Fruit fly (Drosophila melanogaster) whole organism, embryonic: ENCODE measurements around the gene mRpL28.

Experiments used
- ATbp ChIP-seq: fragments of 200-800 bp; sonication (Bioruptor generic); optimal IDR thresholded peaks from 2 replicates; lab custom pipeline; 2017; ENCODE audit warnings: missing biosample characterization, mild to moderate bottlenecking, missing genetic modification characterization, missing genetic modification reagents
- C15 ChIP-seq: fragments of 200-800 bp; sonication (Bioruptor generic); IDR thresholded peaks from 3 replicates; pipeline ENCODE4 v1.3.6; 2022; ENCODE audit warnings: missing biosample characterization, missing genetic modification characterization
- CG10959 ChIP-seq: fragments of 200-800 bp; sonication (Bioruptor generic); IDR thresholded peaks from 2 replicates; pipeline ENCODE4 v1.3.6; 2022; ENCODE audit warnings: missing biosample characterization, missing genetic modification characterization
- CG13894 ChIP-seq: fragments of 200-800 bp; sonication (Bioruptor generic); optimal IDR thresholded peaks from 3 replicates; lab custom pipeline; 2018; ENCODE audit warnings: missing biosample characterization, mild to moderate bottlenecking, missing genetic modification characterization, moderate library complexity
- CG17612 ChIP-seq: fragments of 200-800 bp; sonication (Bioruptor generic); IDR thresholded peaks from 2 replicates; pipeline ENCODE4 v1.3.6; 2022; ENCODE audit warnings: missing biosample characterization, missing genetic modification characterization
- CG17802 ChIP-seq: fragments of 200-800 bp; sonication (Bioruptor generic); optimal IDR thresholded peaks from 2 replicates; lab custom pipeline; 2018; ENCODE audit warnings: missing biosample characterization, mild to moderate bottlenecking, missing genetic modification characterization, moderate library complexity
- CG18764 ChIP-seq: fragments of 200-800 bp; sonication (Bioruptor generic); optimal IDR thresholded peaks from 3 replicates; lab custom pipeline; 2016; ENCODE audit warnings: missing biosample characterization, missing genetic modification characterization
- CG2129 ChIP-seq: fragments of 200-800 bp; sonication (Bioruptor generic); IDR thresholded peaks from 2 replicates; pipeline ENCODE4 v1.3.6; 2022; ENCODE audit warnings: missing biosample characterization, missing genetic modification characterization; ENCODE audit not compliant: partially characterized antibody
- CG2889 ChIP-seq: fragments of 200-800 bp; sonication (Bioruptor generic); IDR thresholded peaks from 3 replicates; pipeline ENCODE4 v1.3.6; 2022; ENCODE audit warnings: missing biosample characterization, missing genetic modification characterization
- CG32767 ChIP-seq: fragments of 200-800 bp; sonication (Bioruptor generic); IDR thresholded peaks from 2 replicates; pipeline ENCODE4 v1.3.6; 2022; ENCODE audit warnings: missing biosample characterization, missing genetic modification characterization
- CG3726 ChIP-seq: fragments of 200-800 bp; sonication (Bioruptor generic); IDR thresholded peaks from 3 replicates; pipeline ENCODE4, ENCODE4 v1.3.6; 2022; ENCODE audit warnings: missing biosample characterization, missing genetic modification characterization
- CG4424 ChIP-seq: fragments of 200-800 bp; sonication (Bioruptor generic); optimal IDR thresholded peaks from 3 replicates; lab custom pipeline; 2016; ENCODE audit warnings: missing biosample characterization, missing genetic modification characterization
- CG4617 ChIP-seq: fragments of 200-800 bp; sonication (Bioruptor generic); optimal IDR thresholded peaks from 3 replicates; lab custom pipeline; 2016; ENCODE audit warnings: missing biosample characterization, missing genetic modification characterization, borderline replicate concordance
- CG6175 ChIP-seq: fragments of 200-800 bp; sonication (Bioruptor generic); IDR thresholded peaks from 3 replicates; pipeline ENCODE4 v1.3.6; 2022; ENCODE audit warnings: missing biosample characterization, missing genetic modification characterization
- CG6254 ChIP-seq: fragments of 200-800 bp; sonication (Bioruptor generic); optimal IDR thresholded peaks from 3 replicates; lab custom pipeline; 2017; ENCODE audit warnings: mild to moderate bottlenecking, missing biosample characterization, missing genetic modification reagents, missing genetic modification characterization
- CG6689 ChIP-seq: fragments of 200-800 bp; sonication (Bioruptor generic); IDR thresholded peaks from 2 replicates; pipeline ENCODE4 v1.3.6; 2022; ENCODE audit warnings: missing biosample characterization, missing genetic modification characterization
- CG8290 ChIP-seq, 3 experiments: fragments of 200-800 bp; sonication (Bioruptor generic); optimal IDR thresholded peaks; 2 replicates each; lab custom pipeline; 2016 to 2019; ENCODE audit warnings: missing biosample characterization in 3 of 3, missing genetic modification characterization in 3 of 3, mild to moderate bottlenecking in 2 of 3, moderate library complexity in 1 of 3
- CTCF ChIP-seq: fragments of 200-800 bp; sonication (Bioruptor generic); optimal IDR thresholded peaks from 2 replicates; lab custom pipeline; 2017; ENCODE audit warnings: missing biosample characterization, mild to moderate bottlenecking, missing genetic modification characterization, moderate library complexity
- D19A ChIP-seq: fragments of 200-800 bp; optimal IDR thresholded peaks from 3 replicates; lab custom pipeline; 2019; ENCODE audit warnings: missing biosample characterization, mild to moderate bottlenecking, missing genetic modification characterization, moderate library complexity
- E2f1 ChIP-seq: fragments of 200-800 bp; sonication (Bioruptor generic); IDR thresholded peaks from 2 replicates; pipeline ENCODE4 v1.3.6; 2022; ENCODE audit warnings: missing biosample characterization, missing genetic modification characterization
- Fer3 ChIP-seq: fragments of 200-800 bp; sonication (Bioruptor generic); optimal IDR thresholded peaks from 2 replicates; lab custom pipeline; 2018; ENCODE audit warnings: missing biosample characterization, mild to moderate bottlenecking, missing genetic modification characterization, moderate library complexity
- Hmx ChIP-seq: fragments of 200-800 bp; sonication (Bioruptor generic); optimal IDR thresholded peaks from 2 replicates; lab custom pipeline; 2016; ENCODE audit warnings: missing biosample characterization, missing genetic modification characterization
- Jarid2 ChIP-seq: fragments of 200-800 bp; sonication (Bioruptor generic); optimal IDR thresholded peaks from 3 replicates; lab custom pipeline; 2017; ENCODE audit warnings: mild to moderate bottlenecking, missing biosample characterization, missing genetic modification reagents, missing genetic modification characterization
- Lim3 ChIP-seq: fragments of 200-800 bp; sonication (Bioruptor generic); IDR thresholded peaks from 2 replicates; pipeline ENCODE4 v1.3.6; 2022; ENCODE audit warnings: missing biosample characterization, missing genetic modification characterization
- MBD-R2 ChIP-seq: fragments of 200-800 bp; sonication (Bioruptor generic); IDR thresholded peaks from 2 replicates; pipeline ENCODE4 v1.3.6; 2022; ENCODE audit warnings: missing biosample characterization, missing genetic modification characterization
- MTF-1 ChIP-seq: fragments of 200-800 bp; sonication (Bioruptor generic); optimal IDR thresholded peaks from 2 replicates; lab custom pipeline; 2018; ENCODE audit warnings: missing biosample characterization, mild to moderate bottlenecking, missing genetic modification characterization, borderline replicate concordance
- Myb ChIP-seq: fragments of 200-800 bp; sonication (Bioruptor generic); optimal IDR thresholded peaks from 2 replicates; lab custom pipeline; 2016; ENCODE audit warnings: missing biosample characterization, missing genetic modification characterization
- Sry-δ ChIP-seq: fragments of 200-800 bp; sonication (Bioruptor generic); optimal IDR thresholded peaks from 2 replicates; lab custom pipeline; 2016; ENCODE audit warnings: missing biosample characterization, missing genetic modification characterization
- Stat92E ChIP-seq, 3 experiments: fragments of >200 bp in 2 of 3; fragments of 200-800 bp in 1 of 3; sonication (Bioruptor generic) in 1 of 3; optimal IDR thresholded peaks; 2 replicates each; lab custom pipeline; 2017 to 2019; ENCODE audit warnings: missing biosample characterization in 3 of 3, missing genetic modification characterization in 3 of 3, mild to moderate bottlenecking in 1 of 3, moderate library complexity in 1 of 3
- ac ChIP-seq: fragments of 200-800 bp; sonication (Bioruptor generic); optimal IDR thresholded peaks from 3 replicates; lab custom pipeline; 2017; ENCODE audit warnings: missing biosample characterization, mild to moderate bottlenecking, missing genetic modification characterization
- aop ChIP-seq: fragments of 200-800 bp; sonication (Bioruptor generic); IDR thresholded peaks from 2 replicates; pipeline ENCODE4 v1.3.6; 2022; ENCODE audit warnings: missing biosample characterization, missing genetic modification characterization
- ap ChIP-seq: fragments of 200-800 bp; sonication (Bioruptor generic); IDR thresholded peaks from 2 replicates; pipeline ENCODE4 v1.3.6; 2022; ENCODE audit warnings: missing biosample characterization, missing genetic modification characterization
- bbx ChIP-seq: fragments of 200-800 bp; sonication (Bioruptor generic); IDR thresholded peaks from 2 replicates; pipeline ENCODE4 v1.3.6; 2022; ENCODE audit warnings: missing biosample characterization, missing genetic modification characterization; ENCODE audit not compliant: partially characterized antibody
- dimm ChIP-seq: fragments of 200-800 bp; sonication (Bioruptor generic); IDR thresholded peaks from 2 replicates; pipeline ENCODE4 v1.3.6; 2022; ENCODE audit warnings: missing biosample characterization, missing genetic modification characterization
- ems ChIP-seq: fragments of 200-800 bp; sonication (Bioruptor generic); optimal IDR thresholded peaks from 3 replicates; lab custom pipeline; 2016; ENCODE audit warnings: missing biosample characterization, missing genetic modification characterization
- gsb ChIP-seq: fragments of 200-800 bp; sonication (Bioruptor generic); IDR thresholded peaks from 2 replicates; pipeline ENCODE4 v1.3.6; 2022; ENCODE audit warnings: missing biosample characterization, missing genetic modification characterization
- inv ChIP-seq: fragments of 200-800 bp; sonication (Bioruptor generic); IDR thresholded peaks from 2 replicates; pipeline ENCODE4 v1.3.6; 2022; ENCODE audit warnings: missing biosample characterization, missing genetic modification characterization; ENCODE audit not compliant: partially characterized antibody
- lmd ChIP-seq: fragments of 200-800 bp; sonication (Bioruptor generic); IDR thresholded peaks from 2 replicates; pipeline ENCODE4 v1.3.6; 2022; ENCODE audit warnings: missing biosample characterization, missing genetic modification characterization
- otp ChIP-seq: fragments of 200-800 bp; sonication (Bioruptor generic); IDR thresholded peaks from 3 replicates; pipeline ENCODE4, ENCODE4 v1.3.6; 2022; ENCODE audit warnings: missing biosample characterization, missing genetic modification characterization
- pita ChIP-seq: fragments of 200-800 bp; sonication (Bioruptor generic); optimal IDR thresholded peaks from 2 replicates; lab custom pipeline; 2017; ENCODE audit warnings: missing biosample characterization, mild to moderate bottlenecking, missing genetic modification characterization
- schlank ChIP-seq: fragments of 200-800 bp; sonication (Bioruptor generic); optimal IDR thresholded peaks from 2 replicates; lab custom pipeline; 2018; ENCODE audit warnings: missing biosample characterization, mild to moderate bottlenecking, missing genetic modification characterization
- sens-2 ChIP-seq: fragments of 200-800 bp; sonication (Bioruptor generic); IDR thresholded peaks from 2 replicates; pipeline ENCODE4 v1.3.6; 2022; ENCODE audit warnings: missing biosample characterization, missing genetic modification characterization
- seq ChIP-seq: fragments of 200-800 bp; sonication (Bioruptor generic); IDR thresholded peaks from 2 replicates; pipeline ENCODE4 v1.3.6; 2022; ENCODE audit warnings: missing biosample characterization, missing genetic modification characterization
- shn ChIP-seq: fragments of 200-800 bp; sonication (Bioruptor generic); optimal IDR thresholded peaks from 3 replicates; lab custom pipeline; 2016; ENCODE audit warnings: missing biosample characterization, missing genetic modification characterization
- sr ChIP-seq: fragments of 200-800 bp; sonication (Bioruptor generic); IDR thresholded peaks from 3 replicates; pipeline ENCODE4 v1.3.6; 2022; ENCODE audit warnings: missing biosample characterization, missing genetic modification characterization
- tap ChIP-seq: fragments of 200-800 bp; optimal IDR thresholded peaks from 3 replicates; lab custom pipeline; 2019; ENCODE audit warnings: missing biosample characterization, mild to moderate bottlenecking, missing genetic modification characterization, moderate library complexity
- wdn ChIP-seq: fragments of 200-800 bp; sonication (Bioruptor generic); IDR thresholded peaks from 2 replicates; pipeline ENCODE4 v1.3.6; 2022; ENCODE audit warnings: missing biosample characterization, missing genetic modification characterization
- wek ChIP-seq: fragments of 200-800 bp; sonication (Bioruptor generic); optimal IDR thresholded peaks from 3 replicates; lab custom pipeline; 2018; ENCODE audit warnings: missing biosample characterization, mild to moderate bottlenecking, missing genetic modification characterization, moderate library complexity
- yki ChIP-seq: fragments of >200 bp; optimal IDR thresholded peaks from 3 replicates; lab custom pipeline; 2018

The mRpL28 gene

dm6 chr2L:4997401-4998259 lies 23.9 kb downstream of the mRpL28 start (continued):
- TF ChIP-seq ems (GFP tag; lab: Kevin White, UChicago) (peak; percentile 99), Fer3 (peak; percentile 99), bbx (peak; percentile 63), CG17802 (tag; lab: Kevin White, UChicago) (peak; percentile 94), CG4424 (peak; percentile 99), CG18764 (GFP tag; lab: Kevin White, UChicago) (peak; percentile 99), seq (GFP tag; lab: Robert Waterston, UW) (peak; percentile 99), CG6254 (peak; percentile 97), wdn (GFP tag; lab: Robert Waterston, UW) (peak; percentile 98), MTF-1 (peak; percentile 98), ap (peak; percentile 99), lmd (GFP tag; lab: Robert Waterston, UW) (peak; percentile 99), dimm (GFP tag; lab: Robert Waterston, UW) (peak; percentile 98), inv (GFP tag; lab: Robert Waterston, UW) (peak; percentile 62), CG8290 (GFP tag; optimal IDR thresholded peaks at IDR 0.05; lab: Kevin White, UChicago) (peak; percentile 99), CG8290 (tag; optimal IDR thresholded peaks at IDR 0.05; lab: Kevin White, UChicago) (peak; percentile 99 to 100), CG6689 (GFP tag; lab: Robert Waterston, UW) (peak; percentile 99), Sry-δ (GFP tag; lab: Kevin White, UChicago) (peak; percentile 81), CTCF (GFP tag; lab: Kevin White, UChicago) (peak; percentile 72), D19A (peak; percentile 97), E2f1 (peak; percentile 99), tap (tag; lab: Kevin White, UChicago) (peak; percentile 98), gsb (GFP tag; lab: Robert Waterston, UW) (peak; percentile 98), CG10959 (GFP tag; lab: Robert Waterston, UW) (peak; percentile 99), CG2889 (GFP tag; lab: Robert Waterston, UW) (peak; percentile 99), ac (GFP tag; lab: Kevin White, UChicago) (peak; percentile 97), CG4617 (peak; percentile 99), aop (GFP tag; lab: Robert Waterston, UW) (peak; percentile 96), MBD-R2 (GFP tag; lab: Robert Waterston, UW) (peak; percentile 99), yki (peak; percentile 61), pita (GFP tag; lab: Kevin White, UChicago) (no peak), C15 (GFP tag; lab: Robert Waterston, UW) (peak; percentile 97), otp (peak; percentile 99), CG6175 (GFP tag; lab: Robert Waterston, UW) (peak; percentile 98), wek (peak; percentile 96), shn (GFP tag; lab: Kevin White, UChicago) (peak; percentile 100), Myb (GFP tag; lab: Kevin White, UChicago) (peak; percentile 94), CG2129 (no peak), Hmx (GFP tag; lab: Kevin White, UChicago) (peak; percentile 96), Lim3 (GFP tag; lab: Robert Waterston, UW) (peak; percentile 99; the same call in 1 of the 2 replicates), ATbp (GFP tag; lab: Kevin White, UChicago) (peak; percentile 99), CG13894 (tag; lab: Kevin White, UChicago) (peak; percentile 97), sr (GFP tag; lab: Robert Waterston, UW) (peak; percentile 98), CG17612 (GFP tag; lab: Robert Waterston, UW) (peak; percentile 98), Jarid2 (peak; percentile 94), schlank (peak; percentile 96), CG3726 (GFP tag; lab: Robert Waterston, UW) (peak; percentile 99), CG32767 (GFP tag; lab: Robert Waterston, UW) (peak; percentile 98), Stat92E (GFP tag; optimal IDR thresholded peaks at IDR 0.05; lab: Kevin White, UChicago) (peak in 1 of 3 experiments; percentile 95), sens-2 (GFP tag; lab: Robert Waterston, UW) (peak; percentile 99)
